Fruit fly (Drosophila melanogaster) whole organism, embryonic: ENCODE measurements around the gene CG5808.
A peak's percentile ranks its signal among the peaks of the same experiment; 100 is the strongest.

Experiments
- ATbp ChIP-seq: fragments of 200-800 bp; sonication (Bioruptor generic); optimal IDR thresholded peaks from 2 replicates; lab custom pipeline; 2017; ENCODE audit warnings: missing biosample characterization, mild to moderate bottlenecking, missing genetic modification characterization, missing genetic modification reagents
- CG10267 ChIP-seq: fragments of 200-800 bp; sonication (Bioruptor generic); optimal IDR thresholded peaks from 2 replicates; lab custom pipeline; 2018; ENCODE audit warnings: missing biosample characterization, mild to moderate bottlenecking, missing genetic modification characterization, moderate library complexity
- CG10274 ChIP-seq: fragments of 200-800 bp; sonication (Bioruptor generic); optimal IDR thresholded peaks from 3 replicates; lab custom pipeline; 2017; ENCODE audit warnings: missing biosample characterization, mild to moderate bottlenecking, missing genetic modification characterization
- CG10366 ChIP-seq: fragments of 200-800 bp; sonication (Bioruptor generic); IDR thresholded peaks from 2 replicates; pipeline ENCODE4 v1.3.6; 2022; ENCODE audit warnings: missing biosample characterization, missing genetic modification characterization
- CG11696 ChIP-seq: fragments of 200-800 bp; sonication (Bioruptor generic); IDR thresholded peaks from 2 replicates; pipeline ENCODE4 v1.3.6; 2022; ENCODE audit warnings: missing biosample characterization, missing genetic modification characterization
- CG15269 ChIP-seq: fragments of 200-800 bp; sonication (Bioruptor generic); optimal IDR thresholded peaks from 2 replicates; lab custom pipeline; 2018; ENCODE audit warnings: missing biosample characterization, mild to moderate bottlenecking, missing genetic modification characterization, moderate library complexity
- CG1832 ChIP-seq: fragments of 200-800 bp; sonication (Bioruptor generic); optimal IDR thresholded peaks from 2 replicates; lab custom pipeline; 2017; ENCODE audit warnings: missing biosample characterization, mild to moderate bottlenecking, missing genetic modification characterization, inconsistent platforms
- CG34224 ChIP-seq: fragments of 200-800 bp; sonication (Bioruptor generic); IDR thresholded peaks from 3 replicates; pipeline ENCODE4 v1.3.6; 2022; ENCODE audit warnings: missing biosample characterization, missing genetic modification characterization; ENCODE audit not compliant: partially characterized antibody
- CG4617 ChIP-seq: fragments of 200-800 bp; sonication (Bioruptor generic); optimal IDR thresholded peaks from 3 replicates; lab custom pipeline; 2016; ENCODE audit warnings: missing biosample characterization, missing genetic modification characterization, borderline replicate concordance
- CG5180 ChIP-seq: fragments of 200-800 bp; sonication (Bioruptor generic); optimal IDR thresholded peaks from 3 replicates; lab custom pipeline; 2017; ENCODE audit warnings: missing biosample characterization, missing genetic modification characterization, mild to moderate bottlenecking, moderate library complexity, missing genetic modification reagents
- CG6813 ChIP-seq: fragments of 200-800 bp; sonication (Bioruptor generic); optimal IDR thresholded peaks from 2 replicates; lab custom pipeline; 2017; ENCODE audit warnings: missing biosample characterization, missing genetic modification characterization, mild to moderate bottlenecking, moderate library complexity, missing genetic modification reagents
- CG7357 ChIP-seq: fragments of 200-800 bp; sonication (Bioruptor generic); IDR thresholded peaks from 3 replicates; pipeline ENCODE4 v1.3.6; 2022; ENCODE audit warnings: missing biosample characterization, missing genetic modification characterization
- CG8478 ChIP-seq: fragments of >200 bp; optimal IDR thresholded peaks from 2 replicates; lab custom pipeline; 2018
- CG9727 ChIP-seq: fragments of 200-800 bp; sonication (Bioruptor generic); optimal IDR thresholded peaks from 3 replicates; lab custom pipeline; 2017; ENCODE audit warnings: missing biosample characterization, mild to moderate bottlenecking, missing genetic modification characterization
- CkIIα-i1 ChIP-seq: fragments of 200-800 bp; sonication (Bioruptor generic); IDR thresholded peaks from 2 replicates; pipeline ENCODE4 v1.3.6; 2022; ENCODE audit warnings: missing biosample characterization, missing genetic modification characterization
- D ChIP-seq, 2 experiments: fragments of 200-800 bp in 1 of 2; fragments of >200 bp in 1 of 2; sonication (Bioruptor generic) in 1 of 2; optimal IDR thresholded peaks; 2 replicates in 1 of 2; 3 replicates in 1 of 2; lab custom pipeline; 2017; ENCODE audit warnings: mild to moderate bottlenecking in 1 of 2, missing biosample characterization in 1 of 2, missing genetic modification characterization in 1 of 2, missing genetic modification reagents in 1 of 2
- D19A ChIP-seq: fragments of 200-800 bp; optimal IDR thresholded peaks from 3 replicates; lab custom pipeline; 2019; ENCODE audit warnings: missing biosample characterization, mild to moderate bottlenecking, missing genetic modification characterization, moderate library complexity
- D19B ChIP-seq: fragments of 200-800 bp; sonication (Bioruptor generic); optimal IDR thresholded peaks from 2 replicates; lab custom pipeline; 2017; ENCODE audit warnings: missing biosample characterization, mild to moderate bottlenecking, missing genetic modification characterization
- Doc2 ChIP-seq: fragments of 200-800 bp; sonication (Bioruptor generic); IDR thresholded peaks from 2 replicates; pipeline ENCODE4 v1.3.6; 2022; ENCODE audit warnings: missing biosample characterization, missing genetic modification characterization
- HLH4C ChIP-seq: fragments of 200-800 bp; sonication (Bioruptor generic); IDR thresholded peaks from 3 replicates; pipeline ENCODE4 v1.3.6; 2022; ENCODE audit warnings: missing biosample characterization, missing genetic modification characterization; ENCODE audit not compliant: partially characterized antibody
- Hand ChIP-seq: fragments of 200-800 bp; sonication (Bioruptor generic); optimal IDR thresholded peaks from 2 replicates; lab custom pipeline; 2017; ENCODE audit warnings: mild to moderate bottlenecking, missing biosample characterization, missing genetic modification reagents, missing genetic modification characterization
- HmgZ ChIP-seq: fragments of 200-800 bp; sonication (Bioruptor generic); optimal IDR thresholded peaks from 2 replicates; lab custom pipeline; 2018; ENCODE audit warnings: missing biosample characterization, mild to moderate bottlenecking, missing genetic modification characterization
- Myb ChIP-seq: fragments of 200-800 bp; sonication (Bioruptor generic); optimal IDR thresholded peaks from 2 replicates; lab custom pipeline; 2016; ENCODE audit warnings: missing biosample characterization, missing genetic modification characterization
- Pdp1 ChIP-seq, 2 experiments: fragments of 200-800 bp; sonication (Bioruptor generic); optimal IDR thresholded peaks; 3 replicates each; lab custom pipeline; 2016; ENCODE audit warnings: missing biosample characterization in 2 of 2, missing genetic modification characterization in 2 of 2, mild to moderate bottlenecking in 1 of 2, moderate library complexity in 1 of 2
- Ptx1 ChIP-seq: fragments of 200-800 bp; sonication (Bioruptor generic); IDR thresholded peaks from 2 replicates; pipeline ENCODE4 v1.3.6; 2022; ENCODE audit warnings: missing biosample characterization, missing genetic modification characterization
- Sry-δ ChIP-seq: fragments of 200-800 bp; sonication (Bioruptor generic); optimal IDR thresholded peaks from 2 replicates; lab custom pipeline; 2016; ENCODE audit warnings: missing biosample characterization, missing genetic modification characterization
- abd-A ChIP-seq: fragments of 200-800 bp; sonication (Bioruptor generic); optimal IDR thresholded peaks from 3 replicates; lab custom pipeline; 2019; ENCODE audit warnings: missing biosample characterization, mild to moderate bottlenecking, missing genetic modification characterization, moderate library complexity
- ac ChIP-seq: fragments of 200-800 bp; sonication (Bioruptor generic); optimal IDR thresholded peaks from 3 replicates; lab custom pipeline; 2017; ENCODE audit warnings: missing biosample characterization, mild to moderate bottlenecking, missing genetic modification characterization
- btn ChIP-seq: fragments of 200-800 bp; sonication (Bioruptor generic); optimal IDR thresholded peaks from 2 replicates; lab custom pipeline; 2016; ENCODE audit warnings: missing biosample characterization, missing genetic modification characterization
- chinmo ChIP-seq: fragments of 200-800 bp; sonication (Bioruptor generic); IDR thresholded peaks from 4 replicates; pipeline ENCODE4 v1.3.6; 2022; ENCODE audit warnings: missing biosample characterization, missing genetic modification characterization; ENCODE audit not compliant: partially characterized antibody
- cwo ChIP-seq: fragments of 200-800 bp; sonication (Bioruptor generic); optimal IDR thresholded peaks from 3 replicates; lab custom pipeline; 2017; ENCODE audit warnings: missing biosample characterization, missing genetic modification characterization, mild to moderate bottlenecking, moderate library complexity, missing genetic modification reagents
- da ChIP-seq: fragments of 200-800 bp; sonication (Bioruptor generic); optimal IDR thresholded peaks from 2 replicates; lab custom pipeline; 2016; ENCODE audit warnings: missing biosample characterization, missing genetic modification characterization
- dm ChIP-seq: fragments of 200-800 bp; sonication (Bioruptor generic); optimal IDR thresholded peaks from 3 replicates; lab custom pipeline; 2016; ENCODE audit warnings: missing biosample characterization, missing genetic modification characterization
- dmrt11E ChIP-seq: fragments of 200-800 bp; sonication (Bioruptor generic); optimal IDR thresholded peaks from 3 replicates; lab custom pipeline; 2018; ENCODE audit warnings: missing biosample characterization, mild to moderate bottlenecking, missing genetic modification characterization, moderate library complexity
- dmrt99B ChIP-seq: fragments of 200-800 bp; sonication (Bioruptor generic); optimal IDR thresholded peaks from 2 replicates; lab custom pipeline; 2018; ENCODE audit warnings: missing biosample characterization, mild to moderate bottlenecking, missing genetic modification characterization, moderate library complexity
- esg ChIP-seq: fragments of 200-800 bp; sonication (Bioruptor generic); conservative IDR thresholded peaks from 2 replicates; pipeline ENCODE4 v1.3.6; 2022; ENCODE audit warnings: missing biosample characterization, missing genetic modification characterization
- gce ChIP-seq: fragments of 200-800 bp; sonication (Bioruptor generic); IDR thresholded peaks from 3 replicates; pipeline ENCODE4 v1.3.6; 2022; ENCODE audit warnings: missing biosample characterization, missing genetic modification characterization
- gem ChIP-seq: fragments of 200-800 bp; sonication (Bioruptor generic); optimal IDR thresholded peaks from 2 replicates; lab custom pipeline; 2019; ENCODE audit warnings: missing biosample characterization, mild to moderate bottlenecking, missing genetic modification characterization, moderate library complexity
- grn ChIP-seq: fragments of 200-800 bp; sonication (Bioruptor generic); optimal IDR thresholded peaks from 3 replicates; lab custom pipeline; 2017; ENCODE audit warnings: missing biosample characterization, missing genetic modification characterization
- h ChIP-seq: fragments of >200 bp; optimal IDR thresholded peaks from 2 replicates; lab custom pipeline; 2017
- inv ChIP-seq: fragments of 200-800 bp; sonication (Bioruptor generic); IDR thresholded peaks from 2 replicates; pipeline ENCODE4 v1.3.6; 2022; ENCODE audit warnings: missing biosample characterization, missing genetic modification characterization; ENCODE audit not compliant: partially characterized antibody
- org-1 ChIP-seq: fragments of 200-800 bp; sonication (Bioruptor generic); optimal IDR thresholded peaks from 2 replicates; lab custom pipeline; 2017; ENCODE audit warnings: missing biosample characterization, missing genetic modification characterization
- pros ChIP-seq: fragments of 200-800 bp; sonication (Bioruptor generic); optimal IDR thresholded peaks from 3 replicates; lab custom pipeline; 2019; ENCODE audit warnings: missing biosample characterization, mild to moderate bottlenecking, missing genetic modification characterization, moderate library complexity
- ranshi ChIP-seq: fragments of 200-800 bp; sonication (Bioruptor generic); IDR thresholded peaks from 2 replicates; pipeline ENCODE4 v1.3.6; 2022; ENCODE audit warnings: missing biosample characterization, missing genetic modification characterization
- schlank ChIP-seq: fragments of 200-800 bp; sonication (Bioruptor generic); optimal IDR thresholded peaks from 2 replicates; lab custom pipeline; 2018; ENCODE audit warnings: missing biosample characterization, mild to moderate bottlenecking, missing genetic modification characterization
- sim ChIP-seq: fragments of 200-800 bp; sonication (Bioruptor generic); IDR thresholded peaks from 2 replicates; pipeline ENCODE4 v1.3.6; 2022; ENCODE audit warnings: missing biosample characterization, missing genetic modification characterization
- sob ChIP-seq: fragments of 200-800 bp; sonication (Bioruptor generic); IDR thresholded peaks from 2 replicates; pipeline ENCODE4 v1.3.6; 2022; ENCODE audit warnings: missing biosample characterization, missing genetic modification characterization
- wdn ChIP-seq: fragments of 200-800 bp; sonication (Bioruptor generic); IDR thresholded peaks from 2 replicates; pipeline ENCODE4 v1.3.6; 2022; ENCODE audit warnings: missing biosample characterization, missing genetic modification characterization

Gene CG5808

dm6 chr3R:24771273-24772231 is 45.3 kb downstream of the CG5808 start, which contains the start of gene CG42331 (continued):
- TF ChIP-seq CG11696 (GFP tag; lab: Robert Waterston, UW): no peak
- TF ChIP-seq cwo (GFP tag; lab: Kevin White, UChicago): peak; percentile 60
- TF ChIP-seq ac (GFP tag; lab: Kevin White, UChicago): no peak
- TF ChIP-seq CG8478 (lab: Kevin White, UChicago): no peak
- peak; percentile 44; the same call in 1 of the 2 replicates for TF ChIP-seq ranshi (GFP tag; lab: Robert Waterston, UW)
- TF ChIP-seq org-1 (GFP tag; lab: Kevin White, UChicago): peak; percentile 44
- TF ChIP-seq CG5180 (GFP tag; lab: Kevin White, UChicago): peak; percentile 45
- peak; percentile 54 for TF ChIP-seq HmgZ (tag; lab: Kevin White, UChicago)
- peak; percentile 21 for TF ChIP-seq Myb
- TF ChIP-seq inv (GFP tag; lab: Robert Waterston, UW): no peak
- peak; percentile 28 for TF ChIP-seq Hand (GFP tag; lab: Kevin White, UChicago)
- TF ChIP-seq CG10366 (GFP tag; lab: Robert Waterston, UW): peak; percentile 46; the same call in 1 of the 2 replicates
- TF ChIP-seq da (GFP tag; lab: Kevin White, UChicago): no peak
- peak; percentile 65 for TF ChIP-seq Ptx1
- TF ChIP-seq abd-A (tag; lab: Kevin White, UChicago): peak; percentile 31
- no peak for TF ChIP-seq CG4617 (GFP tag; lab: Kevin White, UChicago)
- peak; percentile 45 to 48 for TF ChIP-seq Pdp1 (GFP tag; optimal IDR thresholded peaks at IDR 0.05; lab: Kevin White, UChicago)
- TF ChIP-seq dmrt11E (tag; lab: Kevin White, UChicago): no peak
- no peak for TF ChIP-seq HLH4C
- TF ChIP-seq wdn (GFP tag; lab: Robert Waterston, UW): no peak
- TF ChIP-seq D (optimal IDR thresholded peaks at IDR 0.05; lab: Kevin White, UChicago): no peak
- TF ChIP-seq D (GFP tag; optimal IDR thresholded peaks at IDR 0.05; lab: Kevin White, UChicago): peak; percentile 35
- TF ChIP-seq CG1832 (GFP tag; lab: Kevin White, UChicago): no peak
- TF ChIP-seq CG10274: peak; percentile 52
- TF ChIP-seq chinmo: peak; percentile 89
- peak; percentile 86 for TF ChIP-seq gem (tag; lab: Kevin White, UChicago)
- no peak for TF ChIP-seq h (lab: Kevin White, UChicago)
- peak; percentile 61 for TF ChIP-seq D19B (GFP tag; lab: Kevin White, UChicago)
- peak; percentile 28 for TF ChIP-seq CG10267 (tag; lab: Kevin White, UChicago)
- TF ChIP-seq esg (GFP tag; lab: Robert Waterston, UW): peak; percentile 27
- TF ChIP-seq Sry-δ (GFP tag; lab: Kevin White, UChicago): no peak
- TF ChIP-seq CG9727: peak; percentile 55
- TF ChIP-seq D19A (tag; lab: Kevin White, UChicago): peak; percentile 98
- peak; percentile 66 for TF ChIP-seq ATbp (GFP tag; lab: Kevin White, UChicago)
- TF ChIP-seq schlank: no peak
- TF ChIP-seq CG6813 (GFP tag; lab: Kevin White, UChicago): peak; percentile 38
- TF ChIP-seq CkIIα-i1 (GFP tag; lab: Robert Waterston, UW): no peak
- TF ChIP-seq grn (GFP tag; lab: Kevin White, UChicago): peak; percentile 2
- TF ChIP-seq dm (GFP tag; lab: Kevin White, UChicago): no peak
- no peak for TF ChIP-seq gce (GFP tag; lab: Robert Waterston, UW)
- TF ChIP-seq CG15269 (tag; lab: Kevin White, UChicago): peak; percentile 71
- no peak for TF ChIP-seq btn (GFP tag; lab: Kevin White, UChicago)
- TF ChIP-seq sim: no peak
- no peak for TF ChIP-seq CG34224 (GFP tag; lab: Robert Waterston, UW)
- peak; percentile 28; the same call in 1 of the 2 replicates for TF ChIP-seq sob (GFP tag; lab: Robert Waterston, UW)
- no peak for TF ChIP-seq CG7357 (GFP tag; lab: Robert Waterston, UW)
- no peak for TF ChIP-seq Doc2 (GFP tag; lab: Robert Waterston, UW)
- no peak for TF ChIP-seq pros (GFP tag; lab: Kevin White, UChicago)
- TF ChIP-seq dmrt99B: peak; percentile 84
